Comparison of ENCODE assay signal across 7 worm cellular contexts in the genomic region with DNA sequence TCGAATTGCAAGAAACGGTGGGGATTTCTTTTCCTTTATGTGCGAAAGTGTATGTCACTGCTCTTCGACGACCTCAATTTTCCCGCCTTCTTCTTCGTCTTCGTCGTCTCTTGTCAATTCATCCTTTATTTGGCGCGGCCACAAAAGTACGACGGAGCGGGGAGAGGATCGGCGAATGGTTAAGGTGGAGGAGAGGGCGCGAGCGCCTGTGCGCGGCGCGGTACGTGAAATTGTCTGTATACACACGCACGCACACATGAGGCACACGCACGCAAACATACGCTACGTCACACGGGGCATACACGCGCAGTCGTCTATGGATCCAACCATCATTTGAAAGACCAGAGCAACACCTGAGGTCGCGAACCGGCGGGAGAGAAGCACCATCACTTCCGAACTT.
A peak's percentile ranks its signal among the peaks of the same experiment; 100 is the strongest.
TF ChIP-seq lines count a peak whose summit lies in the region.

No protein-coding gene starts in this region.

TF ChIP-seq in whole organism, L1 larva, 84 proteins besides CTCF, POLR2A, EP300 and RAD21:
- TF ChIP-seq lin-14 (GFP tag; optimal IDR thresholded peaks at IDR 0.05; lab: Kevin White, UChicago) (peak; percentile 4), lin-35 (GFP tag; optimal IDR thresholded peaks at IDR 0.05; lab: Kevin White, UChicago) (peak in 1 of 2 experiments; percentile 4), egl-27 (tag; optimal IDR thresholded peaks at IDR 0.05; lab: Kevin White, UChicago) (no peak)

TF ChIP-seq in whole organism, L2 larva, 48 proteins besides CTCF, POLR2A, EP300 and RAD21:
- TF ChIP-seq fos-1 (tag; optimal IDR thresholded peaks at IDR 0.05; lab: Kevin White, UChicago) (no peak), F13H6.1 (tag; optimal IDR thresholded peaks at IDR 0.05; lab: Kevin White, UChicago) (peak; percentile 34)

TF ChIP-seq in whole organism, L3 larva, 47 proteins besides CTCF, POLR2A, EP300 and RAD21:
- peak; percentile 22 for TF ChIP-seq pha-4 (tag; optimal IDR thresholded peaks at IDR 0.05; lab: Kevin White, UChicago)
- TF ChIP-seq fkh-2 (tag; optimal IDR thresholded peaks at IDR 0.05; lab: Kevin White, UChicago): no peak
- no peak for TF ChIP-seq skn-1 (tag; optimal IDR thresholded peaks at IDR 0.05; lab: Kevin White, UChicago)
- no peak for TF ChIP-seq ama-1 (optimal IDR thresholded peaks at IDR 0.05; lab: Kevin White, UChicago)
- TF ChIP-seq snpc-4 (tag; optimal IDR thresholded peaks at IDR 0.05; lab: Kevin White, UChicago): no peak
- no peak for TF ChIP-seq aly-2 (tag; optimal IDR thresholded peaks at IDR 0.05; lab: Kevin White, UChicago)
- no peak for TF ChIP-seq hmg-11 (tag; optimal IDR thresholded peaks at IDR 0.05; lab: Kevin White, UChicago)

TF ChIP-seq in whole organism, L4 larva, 104 proteins besides CTCF, POLR2A, EP300 and RAD21:
- TF ChIP-seq ZK337.2 (GFP tag; IDR thresholded peaks at IDR 0.05; lab: Robert Waterston, UW) (no peak), lin-13 (GFP tag; optimal IDR thresholded peaks at IDR 0.05; lab: Kevin White, UChicago) (no peak), madf-9 (GFP tag; conservative IDR thresholded peaks at IDR 0.05; lab: Robert Waterston, UW) (no peak), php-3 (GFP tag; IDR thresholded peaks at IDR 0.05; lab: Robert Waterston, UW) (0 out of 2 replicates have a peak, but pooled peaks have one; percentile 13), ceh-32 (tag; optimal IDR thresholded peaks at IDR 0.05; lab: Kevin White, UChicago; ENCODE audit: poor library complexity) (no peak), daf-16 (GFP tag; optimal IDR thresholded peaks at IDR 0.05; lab: Kevin White, UChicago) (no peak), daf-16 (tag; optimal IDR thresholded peaks at IDR 0.05; lab: Kevin White, UChicago) (no peak), lin-39 (tag; optimal IDR thresholded peaks at IDR 0.05; lab: Kevin White, UChicago) (no peak), F26F4.8 (GFP tag; conservative IDR thresholded peaks at IDR 0.05; lab: Robert Waterston, UW) (0 out of 2 replicates have a peak, but pooled peaks have one; percentile 20), hlh-30 (tag; optimal IDR thresholded peaks at IDR 0.05; lab: Kevin White, UChicago; ENCODE audit: insufficient read depth) (peak; percentile 43), aha-1 (tag; lab: Kevin White, UChicago) (peak; percentile 11), F44E2.7 (GFP tag; IDR thresholded peaks at IDR 0.05; lab: Robert Waterston, UW) (0 out of 2 replicates have a peak, but pooled peaks have one; percentile 76), nhr-11 (tag; optimal IDR thresholded peaks at IDR 0.05; lab: Kevin White, UChicago) (no peak), set-16 (GFP tag; IDR thresholded peaks at IDR 0.05; lab: Robert Waterston, UW) (peak; percentile 57), arid-1 (GFP tag; conservative IDR thresholded peaks at IDR 0.05; lab: Robert Waterston, UW) (no peak)

TF ChIP-seq in whole organism, early embryonic, 17 proteins besides CTCF, POLR2A, EP300 and RAD21:
- TF ChIP-seq tra-4 (tag; optimal IDR thresholded peaks at IDR 0.05; lab: Kevin White, UChicago) (no peak), hmg-4 (GFP tag; optimal IDR thresholded peaks at IDR 0.05; lab: Kevin White, UChicago) (peak; percentile 14)

TF ChIP-seq in whole organism, late embryonic, 69 proteins besides CTCF, POLR2A, EP300 and RAD21:
- TF ChIP-seq ceh-34 (tag; optimal IDR thresholded peaks at IDR 0.05; lab: Kevin White, UChicago) (no peak), ceh-18 (tag; optimal IDR thresholded peaks at IDR 0.05; lab: Kevin White, UChicago) (peak; percentile 48), K02D7.2 (tag; optimal IDR thresholded peaks at IDR 0.05; lab: Kevin White, UChicago) (no peak), ceh-6 (GFP tag; optimal IDR thresholded peaks at IDR 0.05; lab: Kevin White, UChicago) (peak; percentile 3), pag-3 (tag; optimal IDR thresholded peaks at IDR 0.05; lab: Kevin White, UChicago; ENCODE audit: borderline replicate concordance) (no peak), ceh-24 (tag; optimal IDR thresholded peaks at IDR 0.05; lab: Kevin White, UChicago) (no peak), ref-2 (tag; optimal IDR thresholded peaks at IDR 0.05; lab: Kevin White, UChicago) (no peak), ceh-2 (tag; optimal IDR thresholded peaks at IDR 0.05; lab: Kevin White, UChicago) (no peak), ttx-3 (tag; optimal IDR thresholded peaks at IDR 0.05; lab: Kevin White, UChicago) (no peak), ceh-9 (tag; optimal IDR thresholded peaks at IDR 0.05; lab: Kevin White, UChicago) (peak; percentile 39), C38D4.7 (GFP tag; optimal IDR thresholded peaks at IDR 0.05; lab: Kevin White, UChicago) (no peak), nhr-232 (tag; optimal IDR thresholded peaks at IDR 0.05; lab: Kevin White, UChicago) (no peak), dve-1 (tag; optimal IDR thresholded peaks at IDR 0.05; lab: Kevin White, UChicago) (no peak), ceh-14 (tag; optimal IDR thresholded peaks at IDR 0.05; lab: Kevin White, UChicago) (no peak), dmd-4 (tag; optimal IDR thresholded peaks at IDR 0.05; lab: Kevin White, UChicago; ENCODE audit: borderline replicate concordance) (peak; percentile 39), ceh-31 (tag; optimal IDR thresholded peaks at IDR 0.05; lab: Kevin White, UChicago) (peak; percentile 16)

TF ChIP-seq in whole organism, young adult, 124 proteins besides CTCF, POLR2A, EP300 and RAD21:
- TF ChIP-seq dox-1 (GFP tag; IDR thresholded peaks at IDR 0.05; lab: Robert Waterston, UW): 0 out of 2 replicates have a peak, but pooled peaks have one; percentile 13
- no peak for TF ChIP-seq F39B2.1 (GFP tag; IDR thresholded peaks at IDR 0.05; lab: Robert Waterston, UW)
- 0 out of 2 replicates have a peak, but pooled peaks have one; percentile 14 for TF ChIP-seq F37B4.10 (GFP tag; IDR thresholded peaks at IDR 0.05; lab: Robert Waterston, UW)
- TF ChIP-seq lin-26 (GFP tag; IDR thresholded peaks at IDR 0.05; lab: Robert Waterston, UW): peak; percentile 14; the same call in 1 of the 2 replicates
- 0 out of 2 replicates have a peak, but pooled peaks have one; percentile 41 for TF ChIP-seq madf-3 (GFP tag; IDR thresholded peaks at IDR 0.05; lab: Robert Waterston, UW)
- no peak for TF ChIP-seq let-526 (GFP tag; IDR thresholded peaks at IDR 0.05; lab: Robert Waterston, UW)
- peak; percentile 92 for TF ChIP-seq zfh-2 (GFP tag; conservative IDR thresholded peaks at IDR 0.05; lab: Robert Waterston, UW)
- no peak for TF ChIP-seq B0035.1 (tag; optimal IDR thresholded peaks at IDR 0.05; lab: Kevin White, UChicago)
- 0 out of 2 replicates have a peak, but pooled peaks have one; percentile 17 for TF ChIP-seq nfyb-1 (GFP tag; IDR thresholded peaks at IDR 0.05; lab: Robert Waterston, UW)
- TF ChIP-seq cebp-1 (GFP tag; IDR thresholded peaks at IDR 0.05; lab: Robert Waterston, UW): no peak
- TF ChIP-seq cebp-1 (tag; optimal IDR thresholded peaks at IDR 0.05; lab: Kevin White, UChicago): peak; percentile 41
